Worm (Caenorhabditis elegans) whole organism, L3 larva: ENCODE data around the gene tofu-7.

Experiments used
- jun-1 ChIP-seq: fragments of 150-350 bp; optimal IDR thresholded peaks from 2 replicates; lab custom pipeline; 2014; ENCODE audit warnings: missing biosample characterization, missing genetic modification reagents, missing genetic modification characterization
- unc-62 ChIP-seq: fragments of 150-350 bp; sonication (generic microtip); optimal IDR thresholded peaks from 4 replicates; lab custom pipeline; 2014; ENCODE audit warnings: missing biosample characterization, missing genetic modification reagents, missing genetic modification characterization
- ztf-4 ChIP-seq: fragments of 150-350 bp; optimal IDR thresholded peaks from 2 replicates; lab custom pipeline; 2014; ENCODE audit warnings: missing biosample characterization, missing genetic modification characterization

- no peak for TF ChIP-seq unc-62
- no peak for TF ChIP-seq jun-1 (tag; lab: Kevin White, UChicago)
- TF ChIP-seq ztf-4 (tag; lab: Kevin White, UChicago), result no peak
Measured at ce11 chrIII:7080689-7081088, 4.1 kb downstream of the tofu-7 start, which contains the start of gene ZK418.7.
